Worm (Caenorhabditis elegans) whole organism, L4 larva: ENCODE data around the gene T23G7.2.

Source experiments
- ZK546.5 ChIP-seq, 2 experiments: sonication (generic microtip); optimal IDR thresholded peaks; 2 replicates each; lab custom pipeline; 2017; ENCODE audit warnings: missing biosample characterization in 2 of 2, missing genetic modification characterization in 2 of 2
- ama-1 ChIP-seq: fragments of 150-350 bp; optimal IDR thresholded peaks from 2 replicates; lab custom pipeline; 2014; ENCODE audit warnings: inconsistent platforms, mixed read lengths
- arid-1 ChIP-seq: fragments of 200-800 bp; sonication (Bioruptor generic); conservative IDR thresholded peaks from 2 replicates; pipeline ENCODE4 v1.3.6; 2022; ENCODE audit warnings: missing genetic modification reagents, missing genetic modification characterization, missing compliant biosample characterization
- ceh-28 ChIP-seq: fragments of 150-350 bp; optimal IDR thresholded peaks from 2 replicates; lab custom pipeline; 2014; ENCODE audit warnings: missing biosample characterization, missing genetic modification reagents, missing genetic modification characterization
- fkh-10 ChIP-seq: fragments of 150-350 bp; optimal IDR thresholded peaks from 2 replicates; lab custom pipeline; 2014; ENCODE audit warnings: missing biosample characterization, missing genetic modification reagents, missing genetic modification characterization
- lin-13 ChIP-seq: fragments of 150-350 bp; optimal IDR thresholded peaks from 2 replicates; lab custom pipeline; 2014; ENCODE audit warnings: missing biosample characterization, missing genetic modification reagents, missing genetic modification characterization
- lin-29 ChIP-seq: fragments of 200-800 bp; sonication (Bioruptor generic); IDR thresholded peaks from 2 replicates; pipeline ENCODE4 v1.3.6; 2022; ENCODE audit warnings: missing genetic modification reagents, missing genetic modification characterization, missing compliant biosample characterization
- lin-38 ChIP-seq: fragments of 200-800 bp; sonication (Bioruptor generic); IDR thresholded peaks from 2 replicates; pipeline ENCODE4 v1.3.6; 2022; ENCODE audit warnings: missing genetic modification reagents, missing genetic modification characterization, missing compliant biosample characterization
- lsy-2 ChIP-seq, 2 experiments: fragments of 150-350 bp in 1 of 2; sonication (generic microtip) in 1 of 2; optimal IDR thresholded peaks; 2 replicates each; lab custom pipeline; 2014 to 2017; ENCODE audit warnings: missing biosample characterization in 2 of 2, missing genetic modification characterization in 2 of 2
- mep-1 ChIP-seq: fragments of 150-350 bp; sonication (generic microtip); optimal IDR thresholded peaks from 3 replicates; lab custom pipeline; 2014; ENCODE audit warnings: missing biosample characterization, missing genetic modification characterization
- nhr-237 ChIP-seq: sonication (generic microtip); optimal IDR thresholded peaks from 2 replicates; lab custom pipeline; 2017; ENCODE audit warnings: missing biosample characterization, missing genetic modification characterization
- php-3 ChIP-seq: fragments of 200-800 bp; sonication (Bioruptor generic); IDR thresholded peaks from 2 replicates; pipeline ENCODE4 v1.3.6; 2022; ENCODE audit warnings: missing genetic modification reagents, missing genetic modification characterization, missing compliant biosample characterization
- unc-62 ChIP-seq, 3 experiments: fragments of 150-350 bp in 1 of 3; sonication (generic microtip); optimal IDR thresholded peaks in 2 of 3; peaks in 1 of 3; 1 replicate in 1 of 3; 2 replicates in 2 of 3; lab custom pipeline; 2014 to 2017; ENCODE audit warnings: missing biosample characterization in 3 of 3, missing genetic modification characterization in 3 of 3, missing genetic modification reagents in 3 of 3, missing genotype in 1 of 3

DNA sequence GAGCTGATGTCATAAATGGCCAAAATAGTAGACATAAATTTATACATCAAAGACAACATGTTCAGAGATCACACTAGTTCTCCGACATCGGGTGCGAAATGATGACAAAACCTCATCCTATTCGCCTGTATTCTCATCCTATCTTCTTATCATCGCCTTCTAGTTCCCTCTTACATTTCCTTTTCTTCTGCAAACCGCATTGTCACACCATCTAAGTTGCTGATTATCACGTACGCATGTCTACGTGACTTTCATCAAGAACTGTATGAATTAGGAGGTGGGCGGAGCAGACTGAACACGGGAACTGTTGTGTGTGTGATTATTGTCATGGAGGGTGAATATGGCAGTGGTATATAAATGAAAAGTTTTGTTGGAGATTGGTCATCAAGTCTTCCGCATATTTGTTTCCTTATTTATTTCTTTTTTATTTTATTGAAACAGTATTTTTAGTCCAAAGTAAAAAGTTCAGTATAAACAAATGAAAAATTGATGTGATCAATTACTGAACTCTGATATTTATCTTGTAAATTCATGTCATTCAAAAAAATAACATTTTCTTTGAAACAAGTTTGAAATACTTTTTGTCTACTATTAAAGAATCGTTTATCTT lies 12.4 kb downstream of the T23G7.2 start:
- no peak for TF ChIP-seq lin-13 (GFP tag; lab: Kevin White, UChicago)
- no peak for TF ChIP-seq arid-1 (GFP tag; lab: Robert Waterston, UW)
- no peak for TF ChIP-seq ceh-28 (tag; lab: Kevin White, UChicago)
- TF ChIP-seq nhr-237 (tag; lab: Kevin White, UChicago) = no peak
- no peak for TF ChIP-seq lin-38 (GFP tag; lab: Robert Waterston, UW)
- no peak for TF ChIP-seq lin-29
- TF ChIP-seq php-3 (GFP tag; lab: Robert Waterston, UW) = 0 out of 2 replicates have a peak, but pooled peaks have one; percentile 29
- TF ChIP-seq unc-62 (GFP tag; optimal IDR thresholded peaks at IDR 0.05 in 1 of 2; lab: Kevin White, UChicago) = peak in 1 of 2 experiments; percentile 62
- no peak for TF ChIP-seq unc-62 (tag; optimal IDR thresholded peaks at IDR 0.05; lab: Kevin White, UChicago)
- TF ChIP-seq lsy-2 (tag; optimal IDR thresholded peaks at IDR 0.05; lab: Kevin White, UChicago) = peak in 1 of 2 experiments; percentile 34
- TF ChIP-seq mep-1 (tag; lab: Kevin White, UChicago) = no peak
- no peak for TF ChIP-seq fkh-10 (GFP tag; lab: Kevin White, UChicago)
- no peak for TF ChIP-seq ama-1
- TF ChIP-seq ZK546.5 (tag; optimal IDR thresholded peaks at IDR 0.05; lab: Kevin White, UChicago) = no peak
